Worm (Caenorhabditis elegans) whole organism, early embryonic: ENCODE measurements around the gene gly-3.

Experiments
- B0310.2 ChIP-seq: sonication (generic microtip); optimal IDR thresholded peaks from 2 replicates; lab custom pipeline; 2016; ENCODE audit warnings: mild to moderate bottlenecking, missing genetic modification characterization, missing compliant biosample characterization
- F13C5.2 ChIP-seq: sonication (generic microtip); optimal IDR thresholded peaks from 2 replicates; lab custom pipeline; 2017; ENCODE audit warnings: mild to moderate bottlenecking, missing genetic modification characterization, inconsistent platforms, missing compliant biosample characterization
- aly-1 ChIP-seq: sonication (generic microtip); optimal IDR thresholded peaks from 2 replicates; lab custom pipeline; 2016; ENCODE audit warnings: missing genetic modification characterization, missing compliant biosample characterization
- ama-1 ChIP-seq: fragments of 150-350 bp; optimal IDR thresholded peaks from 2 replicates; lab custom pipeline; 2014
- ceh-13 ChIP-seq: fragments of 200-800 bp; sonication (Bioruptor generic); optimal IDR thresholded peaks from 2 replicates; lab custom pipeline; 2018; ENCODE audit warnings: mild to moderate bottlenecking, missing genetic modification characterization, missing compliant biosample characterization
- ceh-36 ChIP-seq: sonication (generic microtip); optimal IDR thresholded peaks from 2 replicates; lab custom pipeline; 2016; ENCODE audit warnings: missing genetic modification characterization, inconsistent platforms, missing compliant biosample characterization
- ets-7 ChIP-seq: sonication (generic microtip); optimal IDR thresholded peaks from 2 replicates; lab custom pipeline; 2016; ENCODE audit warnings: missing genotype, missing genetic modification characterization, missing compliant biosample characterization
- flt-1 ChIP-seq: fragments of 200-800 bp; sonication (Bioruptor generic); IDR thresholded peaks from 2 replicates; pipeline ENCODE4 v1.3.6; 2022; ENCODE audit warnings: missing genetic modification characterization, missing compliant biosample characterization
- hmbx-1 ChIP-seq: sonication (generic microtip); optimal IDR thresholded peaks from 2 replicates; lab custom pipeline; 2016; ENCODE audit warnings: mild to moderate bottlenecking, missing genetic modification characterization, missing compliant biosample characterization
- hmg-4 ChIP-seq: fragments of 200-800 bp; sonication (Bioruptor generic); optimal IDR thresholded peaks from 2 replicates; lab custom pipeline; 2018; ENCODE audit warnings: mild to moderate bottlenecking, missing genetic modification characterization, missing compliant biosample characterization
- hnd-1 ChIP-seq: sonication (generic microtip); optimal IDR thresholded peaks from 2 replicates; lab custom pipeline; 2016; ENCODE audit warnings: missing genetic modification characterization, missing compliant biosample characterization
- pes-1 ChIP-seq: fragments of 200-800 bp; sonication (Bioruptor generic); IDR thresholded peaks from 2 replicates; pipeline ENCODE4 v1.3.6; 2022; ENCODE audit warnings: missing genetic modification reagents, missing genetic modification characterization, missing compliant biosample characterization
- scrt-1 ChIP-seq: fragments of 200-800 bp; sonication (Bioruptor generic); IDR thresholded peaks from 2 replicates; pipeline ENCODE4 v1.3.6; 2022; ENCODE audit warnings: missing genetic modification characterization, missing compliant biosample characterization
- sea-1 ChIP-seq: fragments of 200-800 bp; sonication (Bioruptor generic); conservative IDR thresholded peaks from 2 replicates; pipeline ENCODE4 v1.3.6; 2022; ENCODE audit warnings: missing genetic modification characterization, missing compliant biosample characterization
- tbx-11 ChIP-seq: fragments of 200-800 bp; sonication (Bioruptor generic); IDR thresholded peaks from 2 replicates; pipeline ENCODE4 v1.3.6; 2022; ENCODE audit warnings: missing genetic modification characterization, missing compliant biosample characterization
- tbx-37 ChIP-seq: fragments of 200-800 bp; sonication (Bioruptor generic); conservative IDR thresholded peaks from 2 replicates; pipeline ENCODE4 v1.3.6; 2022; ENCODE audit warnings: missing genetic modification reagents, missing genetic modification characterization, missing compliant biosample characterization
- tra-4 ChIP-seq: sonication (generic microtip); optimal IDR thresholded peaks from 2 replicates; lab custom pipeline; 2017; ENCODE audit warnings: missing genetic modification characterization, missing compliant biosample characterization

gly-3 gene

DNA sequence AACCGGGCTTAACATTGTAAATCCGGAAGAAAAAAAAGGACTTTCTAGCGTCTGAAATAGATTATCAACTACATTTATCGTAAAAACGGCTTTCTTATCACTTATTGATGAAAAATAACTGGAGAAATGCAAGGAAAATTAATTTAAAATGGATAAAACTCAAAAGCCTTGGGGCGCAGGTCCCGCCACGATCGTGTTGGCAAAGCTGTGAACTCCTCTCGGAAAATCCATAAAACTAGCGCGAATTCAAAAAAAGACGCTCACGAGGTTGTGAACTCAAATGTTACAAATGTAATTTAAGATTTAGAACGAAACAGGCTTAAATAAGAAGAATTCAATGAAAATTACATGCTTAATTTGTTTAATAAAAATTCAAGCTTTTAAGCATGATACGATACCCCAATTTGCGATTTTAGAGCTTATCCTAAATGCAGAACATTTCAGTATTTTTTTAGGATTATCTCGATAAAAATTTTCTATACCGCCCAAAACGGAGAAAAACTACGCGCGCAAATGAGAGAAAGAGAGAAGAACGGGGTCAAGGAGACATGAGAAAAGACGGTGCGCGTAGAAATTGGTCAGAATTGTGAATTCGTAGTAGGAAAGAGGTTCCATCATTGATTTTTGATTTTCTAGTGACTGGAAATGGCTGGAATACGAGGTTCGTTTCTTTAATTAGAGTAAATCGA, 34.7 kb upstream of the gly-3 start, which contains the start of gene C29E4.15:
C29E4.15 (plus strand) TSS at position 547 of the 689 bp plus-strand sequence.
- no peak for TF ChIP-seq pes-1 (GFP tag; lab: Robert Waterston, UW)
- no peak for TF ChIP-seq tbx-37 (GFP tag; lab: Robert Waterston, UW)
- TF ChIP-seq tbx-11 (GFP tag; lab: Robert Waterston, UW): no peak
- no peak for TF ChIP-seq ets-7 (tag; lab: Kevin White, UChicago)
- TF ChIP-seq B0310.2 (tag; lab: Kevin White, UChicago): no peak
- no peak for TF ChIP-seq hmg-4 (GFP tag; lab: Kevin White, UChicago)
- no peak for TF ChIP-seq flt-1 (GFP tag; lab: Robert Waterston, UW)
- TF ChIP-seq ceh-13 (GFP tag; lab: Kevin White, UChicago): no peak
- TF ChIP-seq scrt-1: no peak

DNA sequence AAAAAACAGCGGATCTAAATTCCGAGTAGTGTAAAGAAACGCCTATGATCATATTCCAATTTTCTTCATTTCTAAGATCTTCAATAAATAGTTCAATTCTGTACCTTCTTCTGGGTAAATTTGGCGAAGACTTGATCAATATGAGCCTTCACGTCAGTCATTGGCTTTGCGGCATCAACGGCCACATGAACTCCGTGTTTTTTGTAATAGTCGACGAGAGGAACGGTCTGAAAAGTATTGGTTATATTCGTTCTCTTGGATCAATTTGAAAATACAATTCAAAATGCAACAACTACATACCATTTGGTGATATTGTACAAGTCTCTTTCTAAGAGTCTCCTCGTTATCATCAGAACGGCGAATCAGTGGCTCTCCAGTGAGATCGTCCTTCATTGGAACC, 32.9 kb upstream of the gly-3 start:
- TF ChIP-seq sea-1 (GFP tag; lab: Robert Waterston, UW) (no peak), ets-7 (tag; lab: Kevin White, UChicago) (no peak), B0310.2 (tag; lab: Kevin White, UChicago) (no peak), ceh-13 (GFP tag; lab: Kevin White, UChicago) (no peak), ama-1 (lab: Kevin White, UChicago) (no peak), hmbx-1 (no peak), aly-1 (tag; lab: Kevin White, UChicago) (no peak), pes-1 (GFP tag; lab: Robert Waterston, UW) (no peak), ceh-36 (no peak), hmg-4 (GFP tag; lab: Kevin White, UChicago) (no peak), flt-1 (GFP tag; lab: Robert Waterston, UW) (no peak)

DNA sequence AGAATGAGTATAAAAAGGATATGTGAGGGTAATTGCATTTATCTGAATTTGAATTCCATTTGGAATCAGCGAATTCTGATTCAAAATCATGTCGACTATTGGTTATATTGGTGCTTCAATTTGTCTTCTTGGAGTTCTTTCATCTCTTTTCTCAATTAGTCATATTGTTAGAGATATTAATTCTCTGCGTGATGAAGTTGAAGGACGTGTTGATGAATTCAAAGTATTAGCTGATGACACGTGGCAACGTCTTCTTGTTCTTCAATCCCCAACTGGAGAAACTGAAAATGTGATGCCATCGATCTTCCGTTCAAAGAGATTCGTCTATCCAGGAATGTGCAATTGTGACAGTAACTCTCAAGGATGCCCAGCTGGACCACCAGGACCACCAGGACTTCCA, 31.2 kb upstream of the gly-3 start, which contains the start of gene col-90:
col-90 (plus strand) TSS at position 37 of the 400 bp plus-strand sequence.
- TF ChIP-seq sea-1 (GFP tag; lab: Robert Waterston, UW) (no peak), pes-1 (GFP tag; lab: Robert Waterston, UW) (no peak), ets-7 (tag; lab: Kevin White, UChicago) (no peak), hmg-4 (GFP tag; lab: Kevin White, UChicago) (no peak), flt-1 (GFP tag; lab: Robert Waterston, UW) (no peak), scrt-1 (no peak), ceh-36 (no peak), tbx-37 (GFP tag; lab: Robert Waterston, UW) (no peak), F13C5.2 (tag; lab: Kevin White, UChicago) (no peak), aly-1 (tag; lab: Kevin White, UChicago) (no peak), ceh-13 (GFP tag; lab: Kevin White, UChicago) (no peak), hmbx-1 (no peak)

DNA sequence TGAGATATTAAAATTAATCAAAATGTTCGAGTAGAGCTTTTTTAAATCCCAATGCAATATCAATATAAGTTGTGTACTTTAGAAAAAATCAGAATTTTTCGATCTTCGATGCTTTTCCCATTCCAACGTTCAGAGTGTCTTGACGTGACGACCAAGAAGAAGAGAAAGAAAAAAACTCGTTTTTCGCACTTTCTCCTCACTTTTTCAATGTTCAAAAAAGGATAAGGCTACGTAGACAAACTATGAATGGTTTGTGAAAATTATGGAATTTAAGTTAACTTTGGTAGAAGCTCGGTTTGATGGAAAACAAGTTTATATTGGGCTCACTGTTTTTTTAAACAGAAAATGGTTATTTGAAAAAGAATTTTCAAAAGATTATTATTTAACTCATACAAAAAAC, 30.1 kb upstream of the gly-3 start:
- TF ChIP-seq hmbx-1: no peak
- no peak for TF ChIP-seq scrt-1

DNA sequence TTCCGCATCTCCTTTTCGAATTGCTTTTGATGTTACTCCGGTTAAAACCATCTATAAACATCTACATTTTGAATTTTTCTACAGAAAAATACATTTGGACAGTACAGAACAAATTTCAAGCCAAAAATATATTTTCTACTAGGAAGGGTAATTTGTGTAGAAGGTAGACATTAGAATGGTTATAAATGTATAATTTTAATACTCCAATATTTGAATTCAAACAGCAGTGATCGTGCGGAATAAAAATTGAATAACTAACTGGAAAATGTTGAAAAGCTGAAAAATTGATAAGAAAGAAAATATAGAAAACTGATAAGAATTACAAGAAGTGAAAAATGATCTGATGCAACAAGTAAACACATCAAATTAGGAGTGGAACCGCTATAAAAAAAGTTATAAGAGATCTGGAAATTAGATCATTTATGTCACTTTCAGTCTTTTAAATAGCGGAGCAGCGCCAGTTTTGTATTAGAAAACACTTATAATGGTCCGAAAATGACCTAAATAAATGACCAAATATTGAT, 29.5 kb upstream of the gly-3 start, which contains the start of gene gsto-1:
gsto-1 (minus strand) TSS at position 51 of the 524 bp plus-strand sequence.
- TF ChIP-seq flt-1 (GFP tag; lab: Robert Waterston, UW): no peak
- TF ChIP-seq tbx-37 (GFP tag; lab: Robert Waterston, UW): no peak
- TF ChIP-seq pes-1 (GFP tag; lab: Robert Waterston, UW): no peak
- TF ChIP-seq ceh-13 (GFP tag; lab: Kevin White, UChicago): no peak
- TF ChIP-seq hnd-1: no peak
- TF ChIP-seq tra-4 (tag; lab: Kevin White, UChicago): no peak

DNA sequence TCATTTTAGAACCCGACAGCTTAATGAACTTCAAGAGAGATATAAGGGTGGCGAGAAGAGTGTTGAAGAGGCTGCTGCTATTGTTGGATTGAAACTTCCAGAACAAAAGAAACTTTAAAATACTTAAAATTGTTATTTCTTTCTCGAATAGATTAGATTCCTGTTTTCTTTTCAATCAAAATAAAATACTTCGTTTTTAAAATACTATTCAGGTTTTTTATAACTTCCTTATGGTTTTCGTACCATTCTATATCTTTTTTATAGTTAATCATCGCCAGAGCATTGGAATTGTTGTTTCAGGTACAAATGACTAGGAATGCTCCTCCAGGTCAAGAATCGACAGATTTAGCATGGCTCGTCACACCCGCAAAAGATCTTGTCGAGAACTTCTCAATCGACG, 23.9 kb upstream of the gly-3 start, which contains the start of gene kle-2:
kle-2 (plus strand) TSS at position 301 of the 400 bp plus-strand sequence.
- no peak for TF ChIP-seq sea-1 (GFP tag; lab: Robert Waterston, UW)
- TF ChIP-seq hmg-4 (GFP tag; lab: Kevin White, UChicago): no peak
- TF ChIP-seq ets-7 (tag; lab: Kevin White, UChicago): no peak
- TF ChIP-seq B0310.2 (tag; lab: Kevin White, UChicago): no peak
- no peak for TF ChIP-seq F13C5.2 (tag; lab: Kevin White, UChicago)
- TF ChIP-seq tbx-37 (GFP tag; lab: Robert Waterston, UW): no peak
- TF ChIP-seq flt-1 (GFP tag; lab: Robert Waterston, UW): no peak
- TF ChIP-seq tbx-11 (GFP tag; lab: Robert Waterston, UW): no peak
- TF ChIP-seq pes-1 (GFP tag; lab: Robert Waterston, UW): no peak
- no peak for TF ChIP-seq scrt-1
- no peak for TF ChIP-seq aly-1 (tag; lab: Kevin White, UChicago)
- TF ChIP-seq ceh-13 (GFP tag; lab: Kevin White, UChicago): no peak
- no peak for TF ChIP-seq ama-1 (lab: Kevin White, UChicago)
- TF ChIP-seq tra-4 (tag; lab: Kevin White, UChicago): no peak
- TF ChIP-seq ceh-36: no peak

DNA sequence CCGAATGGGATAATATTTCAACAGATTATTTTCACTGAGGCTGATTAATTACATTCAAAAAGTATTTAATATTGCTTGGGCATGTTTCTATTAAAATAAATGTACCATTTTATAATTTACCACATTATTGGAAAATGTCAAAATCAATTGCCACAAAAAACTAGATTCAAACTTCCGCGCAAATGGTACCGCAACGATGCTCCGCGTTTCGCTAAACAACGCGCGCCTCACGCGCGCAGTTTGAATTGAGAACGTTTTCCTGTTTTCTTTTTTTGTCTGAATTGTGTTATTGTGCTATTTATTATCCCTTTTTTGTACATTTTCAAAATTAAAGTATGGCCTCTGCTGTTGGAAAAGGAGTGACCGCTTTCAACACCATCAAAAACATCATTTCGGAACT, 23.3 kb upstream of the gly-3 start, which contains the start of gene C29E4.12:
C29E4.12 (plus strand) TSS at position 333 of the 400 bp plus-strand sequence.
- TF ChIP-seq ama-1 (lab: Kevin White, UChicago) (no peak), ceh-13 (GFP tag; lab: Kevin White, UChicago) (no peak), sea-1 (GFP tag; lab: Robert Waterston, UW) (no peak), flt-1 (GFP tag; lab: Robert Waterston, UW) (no peak), tra-4 (tag; lab: Kevin White, UChicago) (no peak), tbx-37 (GFP tag; lab: Robert Waterston, UW) (no peak; the same call in 1 of the 2 replicates), tbx-11 (GFP tag; lab: Robert Waterston, UW) (no peak), hmg-4 (GFP tag; lab: Kevin White, UChicago) (no peak), pes-1 (GFP tag; lab: Robert Waterston, UW) (no peak), aly-1 (tag; lab: Kevin White, UChicago) (no peak), ceh-36 (no peak), hnd-1 (no peak), hmbx-1 (no peak), ets-7 (tag; lab: Kevin White, UChicago) (no peak)
